Worm (Caenorhabditis elegans) whole organism, young adult: Measurements from ENCODE around the gene col-99.

Experiments used
- B0261.1 ChIP-seq: sonication (generic microtip); optimal IDR thresholded peaks from 2 replicates; lab custom pipeline; 2016; ENCODE audit warnings: mild to moderate bottlenecking, missing genetic modification characterization, moderate library complexity, missing compliant biosample characterization
- C06A6.2 ChIP-seq: fragments of 200-800 bp; sonication (Bioruptor generic); conservative IDR thresholded peaks from 2 replicates; pipeline ENCODE4 v1.3.6; 2022; ENCODE audit warnings: missing genetic modification characterization, missing compliant biosample characterization
- D2030.7 ChIP-seq: fragments of 200-800 bp; sonication (Bioruptor generic); IDR thresholded peaks from 2 replicates; pipeline ENCODE4 v1.3.6; 2022; ENCODE audit warnings: missing genetic modification reagents, missing genetic modification characterization, missing compliant biosample characterization
- F33H1.4 ChIP-seq: fragments of 200-800 bp; sonication (Bioruptor generic); IDR thresholded peaks from 2 replicates; pipeline ENCODE4 v1.3.6; 2022; ENCODE audit warnings: missing genetic modification reagents, missing genetic modification characterization, missing compliant biosample characterization
- F37B4.10 ChIP-seq: fragments of 200-800 bp; sonication (Bioruptor generic); IDR thresholded peaks from 2 replicates; pipeline ENCODE4 v1.3.6; 2022; ENCODE audit warnings: missing genetic modification characterization, missing compliant biosample characterization
- F55B11.4 ChIP-seq: sonication (generic microtip); optimal IDR thresholded peaks from 2 replicates; lab custom pipeline; 2016; ENCODE audit warnings: missing compliant biosample characterization, missing genetic modification characterization, borderline replicate concordance; ENCODE audit not compliant: insufficient read depth
- K11D2.4 ChIP-seq: fragments of 200-800 bp; sonication (Bioruptor generic); IDR thresholded peaks from 2 replicates; pipeline ENCODE4 v1.3.6; 2022; ENCODE audit warnings: missing genetic modification reagents, missing genetic modification characterization, missing compliant biosample characterization
- K12H6.12 ChIP-seq: fragments of 200-800 bp; sonication (Bioruptor generic); optimal IDR thresholded peaks from 2 replicates; lab custom pipeline; 2018; ENCODE audit warnings: mild to moderate bottlenecking, missing genetic modification characterization, missing compliant biosample characterization
- T07F8.4 ChIP-seq: sonication (generic microtip); optimal IDR thresholded peaks from 2 replicates; lab custom pipeline; 2016; ENCODE audit warnings: mild to moderate bottlenecking, missing genetic modification characterization, moderate library complexity, missing compliant biosample characterization
- Y53F4B.3 ChIP-seq: fragments of 200-800 bp; sonication (Bioruptor generic); IDR thresholded peaks from 2 replicates; pipeline ENCODE4 v1.3.6; 2022; ENCODE audit warnings: missing genetic modification reagents, missing genetic modification characterization, missing compliant biosample characterization
- Y53G8AR.9 ChIP-seq: fragments of 200-800 bp; sonication (Bioruptor generic); conservative IDR thresholded peaks from 2 replicates; pipeline ENCODE4 v1.3.6; 2022; ENCODE audit warnings: missing genetic modification reagents, missing genetic modification characterization, missing compliant biosample characterization
- ama-1 ChIP-seq, 3 experiments: fragments of 150-350 bp in 1 of 3; sonication (generic microtip) in 2 of 3; optimal IDR thresholded peaks; 2 replicates each; lab custom pipeline; 2014 to 2018; ENCODE audit warnings: missing biosample characterization in 2 of 3, missing genetic modification characterization in 2 of 3, missing genetic modification reagents in 2 of 3
- ceh-27 ChIP-seq: fragments of 200-800 bp; sonication (Bioruptor generic); optimal IDR thresholded peaks from 2 replicates; lab custom pipeline; 2018; ENCODE audit warnings: mild to moderate bottlenecking, missing genetic modification characterization, moderate library complexity, missing compliant biosample characterization
- ceh-58 ChIP-seq: fragments of 200-800 bp; sonication (Bioruptor generic); IDR thresholded peaks from 2 replicates; pipeline ENCODE4 v1.3.6; 2022; ENCODE audit warnings: missing genetic modification characterization, missing compliant biosample characterization
- die-1 ChIP-seq: sonication (generic microtip); optimal IDR thresholded peaks from 2 replicates; lab custom pipeline; 2016; ENCODE audit warnings: missing genotype, mild to moderate bottlenecking, missing genetic modification characterization, missing compliant biosample characterization
- dox-1 ChIP-seq: fragments of 200-800 bp; sonication (Bioruptor generic); IDR thresholded peaks from 2 replicates; pipeline ENCODE4 v1.3.6; 2022; ENCODE audit warnings: missing genetic modification reagents, missing genetic modification characterization, missing compliant biosample characterization
- efl-1 ChIP-seq: fragments of 150-350 bp; optimal IDR thresholded peaks from 2 replicates; lab custom pipeline; 2014; ENCODE audit warnings: missing biosample characterization, missing genetic modification reagents, missing genetic modification characterization
- egl-44 ChIP-seq: fragments of 200-800 bp; sonication (Bioruptor generic); IDR thresholded peaks from 2 replicates; pipeline ENCODE4 v1.3.6; 2022; ENCODE audit warnings: missing genetic modification reagents, missing genetic modification characterization, missing compliant biosample characterization
- egrh-3 ChIP-seq: fragments of 200-800 bp; sonication (Bioruptor generic); IDR thresholded peaks from 2 replicates; pipeline ENCODE4 v1.3.6; 2022; ENCODE audit warnings: missing genetic modification reagents, missing genetic modification characterization, missing compliant biosample characterization
- ekl-4 ChIP-seq: fragments of 200-800 bp; sonication (Bioruptor generic); IDR thresholded peaks from 2 replicates; pipeline ENCODE4 v1.3.6; 2022; ENCODE audit warnings: missing genetic modification reagents, missing genetic modification characterization, missing compliant biosample characterization
- hrde-1 ChIP-seq: sonication (generic microtip); optimal IDR thresholded peaks from 2 replicates; lab custom pipeline; 2016; ENCODE audit warnings: missing genetic modification characterization, mild to moderate bottlenecking, missing compliant biosample characterization, moderate library complexity, missing genotype, missing genetic modification reagents, borderline replicate concordance
- lin-26 ChIP-seq: fragments of 200-800 bp; sonication (Bioruptor generic); IDR thresholded peaks from 2 replicates; pipeline ENCODE4 v1.3.6; 2022; ENCODE audit warnings: missing genetic modification reagents, missing genetic modification characterization, missing compliant biosample characterization
- lin-40 ChIP-seq: sonication (generic microtip); optimal IDR thresholded peaks from 2 replicates; lab custom pipeline; 2016; ENCODE audit warnings: missing genetic modification characterization, mild to moderate bottlenecking, missing compliant biosample characterization, missing genotype, missing genetic modification reagents
- nhr-120 ChIP-seq: fragments of 200-800 bp; sonication (Bioruptor generic); IDR thresholded peaks from 2 replicates; pipeline ENCODE4 v1.3.6; 2022; ENCODE audit warnings: missing genetic modification characterization, missing compliant biosample characterization
- nhr-90 ChIP-seq: sonication (generic microtip); optimal IDR thresholded peaks from 2 replicates; lab custom pipeline; 2016; ENCODE audit warnings: missing genotype, mild to moderate bottlenecking, missing genetic modification characterization, missing compliant biosample characterization
- pbrm-1 ChIP-seq: fragments of 200-800 bp; sonication (Bioruptor generic); IDR thresholded peaks from 2 replicates; pipeline ENCODE4 v1.3.6; 2022; ENCODE audit warnings: missing genetic modification reagents, missing genetic modification characterization, missing compliant biosample characterization
- pha-4 ChIP-seq: fragments of 150-350 bp; sonication (generic microtip); optimal IDR thresholded peaks from 2 replicates; lab custom pipeline; 2014; ENCODE audit warnings: missing biosample characterization, missing genetic modification reagents, missing genetic modification characterization
- repo-1 ChIP-seq: sonication (generic microtip); optimal IDR thresholded peaks from 2 replicates; lab custom pipeline; 2017; ENCODE audit warnings: mild to moderate bottlenecking, missing genetic modification characterization, missing compliant biosample characterization
- rpc-1 ChIP-seq, 2 experiments: fragments of 150-350 bp in 1 of 2; sonication (generic microtip) in 1 of 2; optimal IDR thresholded peaks; 2 replicates each; lab custom pipeline; 2014 to 2018; ENCODE audit warnings: missing biosample characterization in 1 of 2, missing genetic modification characterization in 1 of 2, missing genetic modification reagents in 1 of 2, missing genotype in 1 of 2
- sdz-38 ChIP-seq: sonication (generic microtip); optimal IDR thresholded peaks from 2 replicates; lab custom pipeline; 2016; ENCODE audit warnings: missing genotype, missing genetic modification characterization, missing compliant biosample characterization
- sptf-2 ChIP-seq: fragments of 200-800 bp; sonication (Bioruptor generic); optimal IDR thresholded peaks from 2 replicates; lab custom pipeline; 2018; ENCODE audit warnings: mild to moderate bottlenecking, missing genetic modification characterization, missing compliant biosample characterization
- tbp1 ChIP-seq: fragments of 200-800 bp; sonication (Bioruptor generic); optimal IDR thresholded peaks from 2 replicates; lab custom pipeline; 2018; ENCODE audit warnings: mild to moderate bottlenecking, missing genetic modification characterization, missing compliant biosample characterization
- tlf-1 ChIP-seq: fragments of 200-800 bp; sonication (Bioruptor generic); optimal IDR thresholded peaks from 2 replicates; lab custom pipeline; 2018; ENCODE audit warnings: mild to moderate bottlenecking, missing genetic modification characterization, missing compliant biosample characterization
- unc-130 ChIP-seq: sonication (generic microtip); optimal IDR thresholded peaks from 2 replicates; lab custom pipeline; 2016; ENCODE audit warnings: missing genetic modification reagents, missing genetic modification characterization, missing compliant biosample characterization
- ztf-18 ChIP-seq: sonication (generic microtip); optimal IDR thresholded peaks from 2 replicates; lab custom pipeline; 2016; ENCODE audit warnings: missing genotype, mild to moderate bottlenecking, missing genetic modification characterization, missing compliant biosample characterization
- ztf-25 ChIP-seq: fragments of 200-800 bp; sonication (Bioruptor generic); IDR thresholded peaks from 2 replicates; pipeline ENCODE4 v1.3.6; 2022; ENCODE audit warnings: missing genetic modification reagents, missing genetic modification characterization, missing compliant biosample characterization
- ztf-26 ChIP-seq: sonication (generic microtip); optimal IDR thresholded peaks from 2 replicates; lab custom pipeline; 2017; ENCODE audit warnings: missing genetic modification characterization, missing compliant biosample characterization
- ztf-28 ChIP-seq: fragments of 200-800 bp; sonication (Bioruptor generic); IDR thresholded peaks from 2 replicates; pipeline ENCODE4 v1.3.6; 2022; ENCODE audit warnings: missing genetic modification reagents, missing genetic modification characterization, missing compliant biosample characterization
- ztf-6 ChIP-seq: fragments of 200-800 bp; sonication (Bioruptor generic); IDR thresholded peaks from 2 replicates; pipeline ENCODE4 v1.3.6; 2022; ENCODE audit warnings: missing genetic modification reagents, missing genetic modification characterization, missing compliant biosample characterization

Gene col-99

ce11 chrIV:143807-144371 lies 3.8 kb downstream of the col-99 start (continued):
- peak; percentile 99 for TF ChIP-seq tbp1 (GFP tag; lab: Kevin White, UChicago)
- no peak for TF ChIP-seq Y53G8AR.9 (GFP tag; lab: Robert Waterston, UW)
- peak; percentile 70 for TF ChIP-seq rpc-1 (optimal IDR thresholded peaks at IDR 0.05; lab: Kevin White, UChicago)
- TF ChIP-seq rpc-1 (tag; optimal IDR thresholded peaks at IDR 0.05; lab: Kevin White, UChicago): peak; percentile 84
- TF ChIP-seq dox-1 (GFP tag; lab: Robert Waterston, UW): peak; percentile 86
- TF ChIP-seq pbrm-1: peak; percentile 54; the same call in 1 of the 2 replicates
- TF ChIP-seq nhr-90 (tag; lab: Kevin White, UChicago): peak; percentile 74
- peak; percentile 92 for TF ChIP-seq B0261.1
- TF ChIP-seq die-1 (tag; lab: Kevin White, UChicago): peak; percentile 68
- TF ChIP-seq ekl-4 (GFP tag; lab: Robert Waterston, UW): peak; percentile 75
- no peak for TF ChIP-seq pha-4 (tag; lab: Kevin White, UChicago)
- TF ChIP-seq ztf-18: peak; percentile 64
- peak; percentile 22 for TF ChIP-seq unc-130
- no peak for TF ChIP-seq sdz-38 (tag; lab: Kevin White, UChicago)
- TF ChIP-seq lin-40 (tag; lab: Kevin White, UChicago): no peak
- TF ChIP-seq D2030.7 (GFP tag; lab: Robert Waterston, UW): peak; percentile 76
- TF ChIP-seq efl-1 (GFP tag; lab: Kevin White, UChicago): no peak
- TF ChIP-seq ztf-6 (GFP tag; lab: Robert Waterston, UW): 0 out of 2 replicates have a peak, but pooled peaks have one; percentile 39
- peak; percentile 7 for TF ChIP-seq T07F8.4 (tag; lab: Kevin White, UChicago)
- TF ChIP-seq ceh-58: no peak
- peak; percentile 43; the same call in 1 of the 2 replicates for TF ChIP-seq egrh-3
- no peak for TF ChIP-seq K11D2.4 (GFP tag; lab: Robert Waterston, UW)
- no peak for TF ChIP-seq Y53F4B.3
- no peak for TF ChIP-seq ama-1 (optimal IDR thresholded peaks at IDR 0.05; lab: Kevin White, UChicago)
- TF ChIP-seq ama-1 (GFP tag; optimal IDR thresholded peaks at IDR 0.05; lab: Kevin White, UChicago): no peak
- no peak; the same call in 1 of the 2 replicates for TF ChIP-seq F33H1.4 (GFP tag; lab: Robert Waterston, UW)
- peak; percentile 1 for TF ChIP-seq ztf-26
- 0 out of 2 replicates have a peak, but pooled peaks have one; percentile 4 for TF ChIP-seq nhr-120 (GFP tag; lab: Robert Waterston, UW)
- TF ChIP-seq K12H6.12 (tag; lab: Kevin White, UChicago): peak; percentile 50
- peak; percentile 0 for TF ChIP-seq hrde-1
- no peak for TF ChIP-seq repo-1 (tag; lab: Kevin White, UChicago)
- peak; percentile 79 for TF ChIP-seq ceh-27 (GFP tag; lab: Kevin White, UChicago)
- no peak for TF ChIP-seq sptf-2 (GFP tag; lab: Kevin White, UChicago)
- 0 out of 2 replicates have a peak, but pooled peaks have one; percentile 50 for TF ChIP-seq ztf-28
- no peak for TF ChIP-seq tlf-1 (GFP tag; lab: Kevin White, UChicago)
- peak; percentile 84 for TF ChIP-seq egl-44 (GFP tag; lab: Robert Waterston, UW)
- 0 out of 2 replicates have a peak, but pooled peaks have one; percentile 38 for TF ChIP-seq C06A6.2 (GFP tag; lab: Robert Waterston, UW)
- TF ChIP-seq F55B11.4 (tag; lab: Kevin White, UChicago): no peak
- peak; percentile 78; the same call in 1 of the 2 replicates for TF ChIP-seq ztf-25 (GFP tag; lab: Robert Waterston, UW)
- TF ChIP-seq lin-26 (GFP tag; lab: Robert Waterston, UW): peak; percentile 90
- 0 out of 2 replicates have a peak, but pooled peaks have one; percentile 78 for TF ChIP-seq F37B4.10 (GFP tag; lab: Robert Waterston, UW)
